Fruit fly (Drosophila melanogaster) whole organism, embryonic: ENCODE data around the gene BthD.

Source experiments
- ATbp ChIP-seq: fragments of 200-800 bp; sonication (Bioruptor generic); optimal IDR thresholded peaks from 2 replicates; lab custom pipeline; 2017; ENCODE audit warnings: missing biosample characterization, mild to moderate bottlenecking, missing genetic modification characterization, missing genetic modification reagents
- Ada2b ChIP-seq: fragments of 200-800 bp; sonication (Bioruptor generic); IDR thresholded peaks from 2 replicates; pipeline ENCODE4 v1.3.6; 2022; ENCODE audit warnings: missing biosample characterization, missing genetic modification characterization
- Aef1 ChIP-seq: fragments of 200-800 bp; sonication (Bioruptor generic); IDR thresholded peaks from 3 replicates; pipeline ENCODE4 v1.3.6; 2022; ENCODE audit warnings: missing biosample characterization, missing genetic modification characterization
- CG10321 ChIP-seq: fragments of 200-800 bp; sonication (Bioruptor generic); IDR thresholded peaks from 2 replicates; pipeline ENCODE4 v1.3.6; 2022; ENCODE audit warnings: missing biosample characterization, missing genetic modification characterization
- CG13424 ChIP-seq: fragments of 200-800 bp; sonication (Bioruptor generic); optimal IDR thresholded peaks from 2 replicates; lab custom pipeline; 2019; ENCODE audit warnings: missing biosample characterization, mild to moderate bottlenecking, missing genetic modification characterization, moderate library complexity
- CG14014 ChIP-seq: fragments of 200-800 bp; sonication (Bioruptor generic); IDR thresholded peaks from 2 replicates; pipeline ENCODE4 v1.3.6; 2022; ENCODE audit warnings: missing biosample characterization, missing genetic modification characterization
- CG15514 ChIP-seq: fragments of 200-800 bp; sonication (Bioruptor generic); optimal IDR thresholded peaks from 3 replicates; lab custom pipeline; 2017; ENCODE audit warnings: missing biosample characterization, missing genetic modification characterization, mild to moderate bottlenecking, moderate library complexity, missing genetic modification reagents
- CG15601 ChIP-seq: fragments of 200-800 bp; sonication (Bioruptor generic); optimal IDR thresholded peaks from 3 replicates; lab custom pipeline; 2019; ENCODE audit warnings: missing biosample characterization, mild to moderate bottlenecking, missing genetic modification characterization, moderate library complexity
- CG17359 ChIP-seq: fragments of 200-800 bp; sonication (Bioruptor generic); optimal IDR thresholded peaks from 3 replicates; lab custom pipeline; 2018; ENCODE audit warnings: missing biosample characterization, mild to moderate bottlenecking, missing genetic modification characterization, moderate library complexity
- CG1792 ChIP-seq: fragments of 200-800 bp; sonication (Bioruptor generic); optimal IDR thresholded peaks from 2 replicates; lab custom pipeline; 2016; ENCODE audit warnings: missing biosample characterization, missing genetic modification characterization
- CG2678 ChIP-seq: fragments of 200-800 bp; sonication (Bioruptor generic); optimal IDR thresholded peaks from 3 replicates; lab custom pipeline; 2019; ENCODE audit warnings: missing biosample characterization, mild to moderate bottlenecking, missing genetic modification characterization, moderate library complexity
- CG2712 ChIP-seq: fragments of 200-800 bp; optimal IDR thresholded peaks from 3 replicates; lab custom pipeline; 2019; ENCODE audit warnings: missing biosample characterization, mild to moderate bottlenecking, missing genetic modification characterization, moderate library complexity
- CG30020 ChIP-seq: fragments of 200-800 bp; optimal IDR thresholded peaks from 2 replicates; lab custom pipeline; 2019; ENCODE audit warnings: missing biosample characterization, mild to moderate bottlenecking, missing genetic modification characterization, moderate library complexity
- CG30403 ChIP-seq: fragments of 200-800 bp; sonication (Bioruptor generic); optimal IDR thresholded peaks from 3 replicates; lab custom pipeline; 2016; ENCODE audit warnings: missing biosample characterization, missing genetic modification characterization
- CG3726 ChIP-seq: fragments of 200-800 bp; sonication (Bioruptor generic); IDR thresholded peaks from 3 replicates; pipeline ENCODE4, ENCODE4 v1.3.6; 2022; ENCODE audit warnings: missing biosample characterization, missing genetic modification characterization
- CG4404 ChIP-seq: fragments of 200-800 bp; sonication (Bioruptor generic); IDR thresholded peaks from 2 replicates; pipeline ENCODE4 v1.3.6; 2022; ENCODE audit warnings: missing biosample characterization, missing genetic modification characterization
- CG4820 ChIP-seq: fragments of 200-800 bp; sonication (Bioruptor generic); optimal IDR thresholded peaks from 3 replicates; lab custom pipeline; 2016; ENCODE audit warnings: missing biosample characterization, missing genetic modification characterization
- CG9215 ChIP-seq: fragments of 200-800 bp; sonication (Bioruptor generic); IDR thresholded peaks from 2 replicates; pipeline ENCODE4 v1.3.6; 2022; ENCODE audit warnings: missing biosample characterization, missing genetic modification characterization
- CG9437 ChIP-seq: fragments of 200-800 bp; sonication (Bioruptor generic); optimal IDR thresholded peaks from 2 replicates; lab custom pipeline; 2018; ENCODE audit warnings: missing biosample characterization, mild to moderate bottlenecking, missing genetic modification characterization
- CG9609 ChIP-seq: fragments of 200-800 bp; sonication (Bioruptor generic); optimal IDR thresholded peaks from 3 replicates; lab custom pipeline; 2016; ENCODE audit warnings: missing biosample characterization, missing genetic modification characterization
- CG9817 ChIP-seq: fragments of 200-800 bp; sonication (Bioruptor generic); optimal IDR thresholded peaks from 2 replicates; lab custom pipeline; 2018; ENCODE audit warnings: missing biosample characterization, mild to moderate bottlenecking, missing genetic modification characterization, moderate library complexity
- CHES-1-like ChIP-seq: fragments of 200-800 bp; sonication (Bioruptor generic); optimal IDR thresholded peaks from 2 replicates; lab custom pipeline; 2016; ENCODE audit warnings: missing biosample characterization, missing genetic modification characterization
- Dad ChIP-seq: fragments of 200-800 bp; sonication (Bioruptor generic); optimal IDR thresholded peaks from 3 replicates; lab custom pipeline; 2016; ENCODE audit warnings: missing biosample characterization, missing genetic modification characterization
- Dip2 ChIP-seq: fragments of 200-800 bp; sonication (Bioruptor generic); IDR thresholded peaks from 2 replicates; pipeline ENCODE4 v1.3.6; 2022; ENCODE audit warnings: missing biosample characterization, missing genetic modification characterization
- Dip3 ChIP-seq: fragments of 200-800 bp; sonication (Bioruptor generic); optimal IDR thresholded peaks from 3 replicates; lab custom pipeline; 2016; ENCODE audit warnings: missing biosample characterization, missing genetic modification characterization
- Hmr ChIP-seq: fragments of 200-800 bp; sonication (Bioruptor generic); optimal IDR thresholded peaks from 3 replicates; lab custom pipeline; 2017; ENCODE audit warnings: mild to moderate bottlenecking, missing biosample characterization, missing genetic modification reagents, missing genetic modification characterization
- Hr78 ChIP-seq, 2 experiments: fragments of 200-800 bp in 1 of 2; fragments of >200 bp in 1 of 2; sonication (Bioruptor generic) in 1 of 2; optimal IDR thresholded peaks; 2 replicates each; lab custom pipeline; 2017 to 2019; ENCODE audit warnings: missing biosample characterization in 2 of 2, missing genetic modification characterization in 2 of 2, mild to moderate bottlenecking in 1 of 2, moderate library complexity in 1 of 2
- Spps ChIP-seq: fragments of 200-800 bp; sonication (Bioruptor generic); optimal IDR thresholded peaks from 2 replicates; lab custom pipeline; 2018; ENCODE audit warnings: missing biosample characterization, mild to moderate bottlenecking, missing genetic modification characterization
- Xbp1 ChIP-seq: fragments of 200-800 bp; sonication (Bioruptor generic); optimal IDR thresholded peaks from 3 replicates; lab custom pipeline; 2016; ENCODE audit warnings: missing biosample characterization, mild to moderate bottlenecking, missing genetic modification characterization
- abd-A ChIP-seq: fragments of 200-800 bp; sonication (Bioruptor generic); optimal IDR thresholded peaks from 3 replicates; lab custom pipeline; 2019; ENCODE audit warnings: missing biosample characterization, mild to moderate bottlenecking, missing genetic modification characterization, moderate library complexity
- bab2 ChIP-seq: fragments of 200-800 bp; sonication (Bioruptor generic); optimal IDR thresholded peaks from 2 replicates; lab custom pipeline; 2016; ENCODE audit warnings: missing biosample characterization, missing genetic modification characterization
- bcd ChIP-seq: fragments of 200-800 bp; sonication (Bioruptor generic); optimal IDR thresholded peaks from 2 replicates; lab custom pipeline; 2017; ENCODE audit warnings: missing biosample characterization, mild to moderate bottlenecking, missing genetic modification characterization
- esg ChIP-seq: fragments of 200-800 bp; sonication (Bioruptor generic); conservative IDR thresholded peaks from 2 replicates; pipeline ENCODE4 v1.3.6; 2022; ENCODE audit warnings: missing biosample characterization, missing genetic modification characterization
- fru ChIP-seq: fragments of >200 bp; optimal IDR thresholded peaks from 2 replicates; lab custom pipeline; 2017
- gce ChIP-seq: fragments of 200-800 bp; sonication (Bioruptor generic); IDR thresholded peaks from 3 replicates; pipeline ENCODE4 v1.3.6; 2022; ENCODE audit warnings: missing biosample characterization, missing genetic modification characterization
- gsb-n ChIP-seq: fragments of 200-800 bp; sonication (Bioruptor generic); optimal IDR thresholded peaks from 3 replicates; lab custom pipeline; 2018; ENCODE audit warnings: missing biosample characterization, mild to moderate bottlenecking, missing genetic modification characterization
- ken ChIP-seq: fragments of 200-800 bp; sonication (Bioruptor generic); IDR thresholded peaks from 3 replicates; pipeline ENCODE4 v1.3.6; 2022; ENCODE audit warnings: missing biosample characterization, missing genetic modification characterization
- nerfin-2 ChIP-seq: fragments of 200-800 bp; sonication (Bioruptor generic); IDR thresholded peaks from 2 replicates; pipeline ENCODE4 v1.3.6; 2022; ENCODE audit warnings: missing biosample characterization, missing genetic modification characterization; ENCODE audit not compliant: partially characterized antibody
- onecut ChIP-seq: fragments of 200-800 bp; sonication (Bioruptor generic); IDR thresholded peaks from 2 replicates; pipeline ENCODE4 v1.3.6; 2022; ENCODE audit warnings: missing biosample characterization, missing genetic modification characterization
- prd ChIP-seq, 3 experiments: fragments of >200 bp in 2 of 3; fragments of 200-800 bp in 1 of 3; sonication (Bioruptor generic) in 1 of 3; optimal IDR thresholded peaks in 2 of 3; IDR thresholded peaks in 1 of 3; 2 replicates in 2 of 3; 3 replicates in 1 of 3; pipeline versions ENCODE4 v1.3.6 to Lab custom; 2017 to 2022; ENCODE audit warnings: missing biosample characterization in 1 of 3, missing genetic modification characterization in 1 of 3
- row ChIP-seq: fragments of 200-800 bp; sonication (Bioruptor generic); IDR thresholded peaks from 3 replicates; pipeline ENCODE4 v1.3.6; 2022; ENCODE audit warnings: missing biosample characterization, missing genetic modification characterization
- sens ChIP-seq: fragments of 200-800 bp; sonication (Bioruptor generic); peaks from one replicate; lab custom pipeline; 2016; ENCODE audit warnings: missing biosample characterization, missing genetic modification characterization
- seq ChIP-seq: fragments of 200-800 bp; sonication (Bioruptor generic); IDR thresholded peaks from 2 replicates; pipeline ENCODE4 v1.3.6; 2022; ENCODE audit warnings: missing biosample characterization, missing genetic modification characterization
- tgo ChIP-seq: fragments of 200-800 bp; sonication (Bioruptor generic); IDR thresholded peaks from 3 replicates; pipeline ENCODE4 v1.3.6; 2022; ENCODE audit warnings: missing biosample characterization, missing genetic modification characterization
- tna ChIP-seq: fragments of 200-800 bp; sonication (Bioruptor generic); IDR thresholded peaks from 2 replicates; pipeline ENCODE4 v1.3.6; 2022; ENCODE audit warnings: missing biosample characterization, missing genetic modification characterization; ENCODE audit not compliant: partially characterized antibody

BthD gene

dm6 chrX:13568127-13568526 lies 43.8 kb upstream of the BthD start (continued):
- TF ChIP-seq CG13424 (tag; lab: Kevin White, UChicago), result peak; percentile 16
- peak; percentile 43 for TF ChIP-seq CG2678 (tag; lab: Kevin White, UChicago)
- no peak for TF ChIP-seq CG4820
- TF ChIP-seq Xbp1 (GFP tag; lab: Kevin White, UChicago), result peak; percentile 0
- no peak for TF ChIP-seq CG10321 (GFP tag; lab: Robert Waterston, UW)
- TF ChIP-seq fru (lab: Kevin White, UChicago), result no peak
- no peak for TF ChIP-seq CG4404 (GFP tag; lab: Robert Waterston, UW)
- TF ChIP-seq esg (GFP tag; lab: Robert Waterston, UW), result 0 out of 2 replicates have a peak, but pooled peaks have one; percentile 22
- peak; percentile 13 for TF ChIP-seq Dip3 (GFP tag; lab: Kevin White, UChicago)
- peak; percentile 1 for TF ChIP-seq CG9817
- TF ChIP-seq row (GFP tag; lab: Robert Waterston, UW), result peak; percentile 55; the same call in 2 of the 3 replicates
- no peak for TF ChIP-seq CG15514 (GFP tag; lab: Kevin White, UChicago)
- TF ChIP-seq CG30403 (GFP tag; lab: Kevin White, UChicago), result peak; percentile 25
- TF ChIP-seq Hmr (GFP tag; lab: Kevin White, UChicago), result peak; percentile 5
- no peak for TF ChIP-seq Spps (tag; lab: Kevin White, UChicago)
- TF ChIP-seq abd-A, result no peak
- no peak for TF ChIP-seq nerfin-2
- TF ChIP-seq bab2 (GFP tag; lab: Kevin White, UChicago), result no peak
- 0 out of 3 replicates have a peak, but pooled peaks have one; percentile 18 for TF ChIP-seq Aef1 (GFP tag; lab: Robert Waterston, UW)
- TF ChIP-seq Hr78 (GFP tag; optimal IDR thresholded peaks at IDR 0.05; lab: Kevin White, UChicago), result no peak
- TF ChIP-seq CG2712 (tag; lab: Kevin White, UChicago), result no peak
- no peak for TF ChIP-seq CG9609
- TF ChIP-seq ATbp (GFP tag; lab: Kevin White, UChicago), result no peak
- no peak for TF ChIP-seq prd (optimal IDR thresholded peaks at IDR 0.05; lab: Kevin White, UChicago)
- peak; percentile 54 for TF ChIP-seq prd (GFP tag; IDR thresholded peaks at IDR 0.05; lab: Robert Waterston, UW)
- TF ChIP-seq CHES-1-like (GFP tag; lab: Kevin White, UChicago), result no peak
- peak; percentile 24 for TF ChIP-seq CG17359 (tag; lab: Kevin White, UChicago)
- 0 out of 3 replicates have a peak, but pooled peaks have one; percentile 45 for TF ChIP-seq ken
- TF ChIP-seq Dip2 (GFP tag; lab: Robert Waterston, UW), result no peak
- TF ChIP-seq gce (GFP tag; lab: Robert Waterston, UW), result no peak
- peak; percentile 22; the same call in 1 of the 2 replicates for TF ChIP-seq CG14014 (GFP tag; lab: Robert Waterston, UW)
- TF ChIP-seq tgo (GFP tag; lab: Robert Waterston, UW), result peak; percentile 48
- no peak for TF ChIP-seq CG3726 (GFP tag; lab: Robert Waterston, UW)
- TF ChIP-seq onecut (GFP tag; lab: Robert Waterston, UW), result 0 out of 2 replicates have a peak, but pooled peaks have one; percentile 6
- TF ChIP-seq seq (GFP tag; lab: Robert Waterston, UW), result no peak
- TF ChIP-seq tna (GFP tag; lab: Robert Waterston, UW), result no peak
- TF ChIP-seq Ada2b (GFP tag; lab: Robert Waterston, UW), result peak; percentile 52
- no peak for TF ChIP-seq CG9437 (GFP tag; lab: Kevin White, UChicago)
- no peak for TF ChIP-seq CG9215 (GFP tag; lab: Robert Waterston, UW)
- TF ChIP-seq gsb-n (tag; lab: Kevin White, UChicago), result no peak

- TF ChIP-seq CG30020 (no peak), bcd (GFP tag; lab: Kevin White, UChicago) (no peak), CG1792 (GFP tag; lab: Kevin White, UChicago) (no peak), CG15601 (tag; lab: Kevin White, UChicago) (no peak), Dad (GFP tag; lab: Kevin White, UChicago) (no peak), sens (GFP tag; lab: Kevin White, UChicago) (peak; percentile 1)
These were observed 43.1 kb upstream of the BthD start for dm6 chrX:13568841-13569240.
